Worm (Caenorhabditis elegans) whole organism, late embryonic: ENCODE measurements around the gene Y94H6A.12.
A peak's percentile ranks its signal among the peaks of the same experiment; 100 is the strongest.

Source experiments
- C08G9.2 ChIP-seq: sonication (generic microtip); optimal IDR thresholded peaks from 2 replicates; lab custom pipeline; 2016; ENCODE audit warnings: mild to moderate bottlenecking, missing genetic modification characterization, moderate library complexity, missing compliant biosample characterization
- F13H6.1 ChIP-seq: sonication (generic microtip); optimal IDR thresholded peaks from 2 replicates; lab custom pipeline; 2016; ENCODE audit warnings: missing genetic modification characterization, missing compliant biosample characterization
- K09A11.1 ChIP-seq: sonication (generic microtip); optimal IDR thresholded peaks from 2 replicates; lab custom pipeline; 2017; ENCODE audit warnings: antibody characterized with exemption, mild to moderate bottlenecking, missing genetic modification characterization, missing compliant biosample characterization; ENCODE audit not compliant: insufficient read depth
- T23F11.4 ChIP-seq: fragments of 200-800 bp; sonication (Bioruptor generic); optimal IDR thresholded peaks from 2 replicates; lab custom pipeline; 2018; ENCODE audit warnings: mild to moderate bottlenecking, missing genetic modification characterization, missing compliant biosample characterization
- Y22D7AL.16 ChIP-seq: sonication (generic microtip); optimal IDR thresholded peaks from 2 replicates; lab custom pipeline; 2016; ENCODE audit warnings: missing genetic modification characterization, missing compliant biosample characterization
- ahr-1 ChIP-seq: sonication (generic microtip); optimal IDR thresholded peaks from 2 replicates; lab custom pipeline; 2016; ENCODE audit warnings: missing genetic modification characterization, missing compliant biosample characterization
- ceh-14 ChIP-seq: sonication (generic microtip); optimal IDR thresholded peaks from 2 replicates; lab custom pipeline; 2016; ENCODE audit warnings: missing genotype, missing genetic modification characterization, missing compliant biosample characterization
- ceh-19 ChIP-seq: fragments of 200-800 bp; sonication (Bioruptor generic); optimal IDR thresholded peaks from 2 replicates; lab custom pipeline; 2018; ENCODE audit warnings: mild to moderate bottlenecking, missing genetic modification characterization, missing compliant biosample characterization
- ceh-22 ChIP-seq: sonication (generic microtip); optimal IDR thresholded peaks from 2 replicates; lab custom pipeline; 2017; ENCODE audit warnings: missing biosample characterization, missing genetic modification characterization
- ceh-30 ChIP-seq: fragments of 150-350 bp; optimal IDR thresholded peaks from 2 replicates; lab custom pipeline; 2014; ENCODE audit warnings: missing biosample characterization, missing genetic modification characterization
- ceh-31 ChIP-seq: sonication (generic microtip); optimal IDR thresholded peaks from 2 replicates; lab custom pipeline; 2016; ENCODE audit warnings: missing genetic modification characterization, missing compliant biosample characterization
- ceh-34 ChIP-seq: sonication (generic microtip); optimal IDR thresholded peaks from 2 replicates; lab custom pipeline; 2016; ENCODE audit warnings: mild to moderate bottlenecking, missing genetic modification characterization, missing compliant biosample characterization
- ceh-6 ChIP-seq: fragments of 200-800 bp; sonication (Bioruptor generic); optimal IDR thresholded peaks from 2 replicates; lab custom pipeline; 2018; ENCODE audit warnings: mild to moderate bottlenecking, missing genetic modification characterization, missing compliant biosample characterization
- che-1 ChIP-seq: sonication (generic microtip); optimal IDR thresholded peaks from 2 replicates; lab custom pipeline; 2016; ENCODE audit warnings: mild to moderate bottlenecking, missing genetic modification characterization, missing compliant biosample characterization
- dve-1 ChIP-seq: sonication (generic microtip); optimal IDR thresholded peaks from 2 replicates; lab custom pipeline; 2017; ENCODE audit warnings: antibody characterized with exemption, mild to moderate bottlenecking, missing genetic modification characterization, missing compliant biosample characterization
- ets-4 ChIP-seq: sonication (generic microtip); optimal IDR thresholded peaks from 2 replicates; lab custom pipeline; 2016; ENCODE audit warnings: missing genetic modification characterization, missing compliant biosample characterization
- fkh-10 ChIP-seq: fragments of 150-350 bp; optimal IDR thresholded peaks from 2 replicates; lab custom pipeline; 2014; ENCODE audit warnings: missing biosample characterization, missing genetic modification reagents, missing genetic modification characterization
- fkh-6 ChIP-seq: sonication (generic microtip); optimal IDR thresholded peaks from 2 replicates; lab custom pipeline; 2016; ENCODE audit warnings: missing genetic modification characterization, missing compliant biosample characterization
- gmeb-2 ChIP-seq: sonication (generic microtip); optimal IDR thresholded peaks from 2 replicates; lab custom pipeline; 2016; ENCODE audit warnings: missing genetic modification characterization, inconsistent platforms, missing compliant biosample characterization
- hlh-13 ChIP-seq: fragments of 200-800 bp; sonication (Bioruptor generic); optimal IDR thresholded peaks from 2 replicates; lab custom pipeline; 2018; ENCODE audit warnings: mild to moderate bottlenecking, missing genetic modification characterization, missing compliant biosample characterization
- hlh-6 ChIP-seq: sonication (generic microtip); optimal IDR thresholded peaks from 2 replicates; lab custom pipeline; 2016; ENCODE audit warnings: missing genotype, missing genetic modification characterization, missing compliant biosample characterization
- lim-6 ChIP-seq: sonication (generic microtip); optimal IDR thresholded peaks from 2 replicates; lab custom pipeline; 2016; ENCODE audit warnings: missing genetic modification characterization, missing compliant biosample characterization
- mec-3 ChIP-seq: sonication (generic microtip); optimal IDR thresholded peaks from 2 replicates; lab custom pipeline; 2016; ENCODE audit warnings: borderline replicate concordance, missing genetic modification characterization, missing compliant biosample characterization
- nfya-1 ChIP-seq: sonication (generic microtip); optimal IDR thresholded peaks from 2 replicates; lab custom pipeline; 2017; ENCODE audit warnings: missing genetic modification characterization, mild to moderate bottlenecking, missing compliant biosample characterization, antibody characterized with exemption, moderate library complexity
- nhr-11 ChIP-seq: fragments of 150-350 bp; optimal IDR thresholded peaks from 2 replicates; lab custom pipeline; 2014; ENCODE audit warnings: missing biosample characterization, missing genetic modification characterization
- pat-9 ChIP-seq: fragments of 200-800 bp; sonication (Bioruptor generic); optimal IDR thresholded peaks from 2 replicates; lab custom pipeline; 2018; ENCODE audit warnings: mild to moderate bottlenecking, missing genetic modification characterization, moderate library complexity, missing compliant biosample characterization
- pax-1 ChIP-seq: fragments of 150-350 bp; optimal IDR thresholded peaks from 2 replicates; lab custom pipeline; 2014; ENCODE audit warnings: missing biosample characterization, missing genetic modification characterization
- pha-2 ChIP-seq: sonication (generic microtip); optimal IDR thresholded peaks from 2 replicates; lab custom pipeline; 2017; ENCODE audit warnings: mild to moderate bottlenecking, missing genetic modification characterization, missing compliant biosample characterization
- pros-1 ChIP-seq: fragments of 150-350 bp; optimal IDR thresholded peaks from 2 replicates; lab custom pipeline; 2014; ENCODE audit warnings: missing biosample characterization, missing genetic modification reagents, missing genetic modification characterization
- tbx-2 ChIP-seq: sonication (generic microtip); optimal IDR thresholded peaks from 2 replicates; lab custom pipeline; 2016; ENCODE audit warnings: missing genetic modification characterization, missing compliant biosample characterization
- ttx-3 ChIP-seq: sonication (generic microtip); optimal IDR thresholded peaks from 2 replicates; lab custom pipeline; 2016; ENCODE audit warnings: missing genetic modification reagents, missing genetic modification characterization, missing compliant biosample characterization
- unc-3 ChIP-seq, 2 experiments: fragments of 200-800 bp in 1 of 2; sonication (Bioruptor generic) in 1 of 2; sonication (generic microtip) in 1 of 2; conservative IDR thresholded peaks in 1 of 2; optimal IDR thresholded peaks in 1 of 2; 2 replicates each; pipeline versions ENCODE4 v1.3.6 to Lab custom; 2016 to 2022; ENCODE audit warnings: missing compliant biosample characterization in 2 of 2, missing genetic modification characterization in 2 of 2, missing genetic modification reagents in 1 of 2
- unc-42 ChIP-seq: sonication (generic microtip); optimal IDR thresholded peaks from 2 replicates; lab custom pipeline; 2016; ENCODE audit warnings: missing genotype, missing genetic modification characterization, missing compliant biosample characterization
- unc-86 ChIP-seq: sonication (generic microtip); optimal IDR thresholded peaks from 2 replicates; lab custom pipeline; 2016; ENCODE audit warnings: missing genetic modification characterization, missing compliant biosample characterization
- zip-5 ChIP-seq: sonication (generic microtip); optimal IDR thresholded peaks from 2 replicates; lab custom pipeline; 2016; ENCODE audit warnings: missing genetic modification characterization, missing compliant biosample characterization
- ztf-16 ChIP-seq: sonication (generic microtip); optimal IDR thresholded peaks from 2 replicates; lab custom pipeline; 2017; ENCODE audit warnings: missing genetic modification characterization, missing compliant biosample characterization

Y94H6A.12 gene

ce11 chrIV:2688716-2689307, 24.0 kb downstream of the Y94H6A.12 start, which contains the start of gene egrh-3:
TSS of gene egrh-3 (minus strand) at chrIV:2688766.
- TF ChIP-seq lim-6 (no peak), tbx-2 (no peak), mec-3 (tag; lab: Kevin White, UChicago) (no peak), ztf-16 (tag; lab: Kevin White, UChicago) (no peak), ceh-30 (tag; lab: Kevin White, UChicago) (no peak), Y22D7AL.16 (tag; lab: Kevin White, UChicago) (no peak), ceh-22 (tag; lab: Kevin White, UChicago) (no peak), pros-1 (tag; lab: Kevin White, UChicago) (no peak), nhr-11 (tag; lab: Kevin White, UChicago) (no peak), gmeb-2 (tag; lab: Kevin White, UChicago) (no peak)

- no peak for TF ChIP-seq hlh-6
- no peak for TF ChIP-seq ahr-1 (tag; lab: Kevin White, UChicago)
- TF ChIP-seq F13H6.1 (tag; lab: Kevin White, UChicago): no peak
- no peak for TF ChIP-seq ceh-6 (GFP tag; lab: Kevin White, UChicago)
- TF ChIP-seq ceh-19 (GFP tag; lab: Kevin White, UChicago): no peak
These were observed 32.6 kb downstream of the Y94H6A.12 start for ce11 chrIV:2680281-2680680.

- TF ChIP-seq K09A11.1: no peak
- no peak for TF ChIP-seq fkh-6 (tag; lab: Kevin White, UChicago)
- no peak for TF ChIP-seq T23F11.4 (GFP tag; lab: Kevin White, UChicago)
- TF ChIP-seq Y22D7AL.16 (tag; lab: Kevin White, UChicago): no peak
- TF ChIP-seq fkh-10 (GFP tag; lab: Kevin White, UChicago): no peak
- TF ChIP-seq unc-3 (GFP tag; conservative IDR thresholded peaks at IDR 0.05; lab: Robert Waterston, UW): no peak
- no peak for TF ChIP-seq unc-3 (tag; optimal IDR thresholded peaks at IDR 0.05; lab: Kevin White, UChicago)
- no peak for TF ChIP-seq che-1 (tag; lab: Kevin White, UChicago)
- no peak for TF ChIP-seq ahr-1 (tag; lab: Kevin White, UChicago)
- no peak for TF ChIP-seq ceh-31 (tag; lab: Kevin White, UChicago)
- TF ChIP-seq ceh-22 (tag; lab: Kevin White, UChicago): no peak
- TF ChIP-seq hlh-13: no peak
- TF ChIP-seq F13H6.1 (tag; lab: Kevin White, UChicago): no peak
- no peak for TF ChIP-seq hlh-6
- TF ChIP-seq zip-5 (tag; lab: Kevin White, UChicago): no peak
- no peak for TF ChIP-seq ceh-14 (tag; lab: Kevin White, UChicago)
- no peak for TF ChIP-seq pax-1
- no peak for TF ChIP-seq ceh-19 (GFP tag; lab: Kevin White, UChicago)
These were observed 34.7 kb downstream of the Y94H6A.12 start for ce11 chrIV:2678152-2678551.

- no peak for TF ChIP-seq pha-2
- TF ChIP-seq ets-4 (tag; lab: Kevin White, UChicago): no peak
- no peak for TF ChIP-seq ttx-3 (tag; lab: Kevin White, UChicago)
- TF ChIP-seq ahr-1 (tag; lab: Kevin White, UChicago): no peak
- TF ChIP-seq C08G9.2: no peak
- no peak for TF ChIP-seq hlh-13
- no peak for TF ChIP-seq tbx-2
These were observed 35.1 kb downstream of the Y94H6A.12 start for ce11 chrIV:2677687-2678086.

ce11 chrIV:2676281-2676680, 36.6 kb downstream of the Y94H6A.12 start, which contains the start of gene Y94H6A.3:
TSS of gene Y94H6A.3 (plus strand) at chrIV:2676512.
- TF ChIP-seq pha-2: no peak
- peak; percentile 74 for TF ChIP-seq nfya-1 (tag; lab: Kevin White, UChicago)
- TF ChIP-seq ceh-30 (tag; lab: Kevin White, UChicago): peak; percentile 40
- TF ChIP-seq unc-86: peak; percentile 20
- peak; percentile 58 for TF ChIP-seq unc-42
- TF ChIP-seq dve-1 (tag; lab: Kevin White, UChicago): no peak
- no peak for TF ChIP-seq fkh-10 (GFP tag; lab: Kevin White, UChicago)
- peak; percentile 18 for TF ChIP-seq ceh-34 (tag; lab: Kevin White, UChicago)
- TF ChIP-seq pat-9: no peak
